Fruit fly (Drosophila melanogaster) whole organism, embryonic: ENCODE results near the gene Ubc4.

Source experiments
- Adf1 ChIP-seq: fragments of 200-800 bp; sonication (Bioruptor generic); IDR thresholded peaks from 2 replicates; pipeline ENCODE4 v1.3.6; 2022; ENCODE audit warnings: missing biosample characterization, missing genetic modification characterization
- Asciz ChIP-seq: fragments of 200-800 bp; sonication (Bioruptor generic); optimal IDR thresholded peaks from 2 replicates; lab custom pipeline; 2017; ENCODE audit warnings: missing biosample characterization, mild to moderate bottlenecking, missing genetic modification characterization, missing genetic modification reagents
- Atf6 ChIP-seq: fragments of 200-800 bp; sonication (Bioruptor generic); IDR thresholded peaks from 2 replicates; pipeline ENCODE4 v1.3.6; 2022; ENCODE audit warnings: missing biosample characterization, missing genetic modification characterization
- CG11560 ChIP-seq: fragments of 200-800 bp; sonication (Bioruptor generic); IDR thresholded peaks from 3 replicates; pipeline ENCODE4 v1.3.6; 2022; ENCODE audit warnings: missing biosample characterization, missing genetic modification characterization
- CG12155 ChIP-seq: fragments of 200-800 bp; sonication (Bioruptor generic); optimal IDR thresholded peaks from 3 replicates; lab custom pipeline; 2016; ENCODE audit warnings: missing biosample characterization, missing genetic modification characterization
- CG12236 ChIP-seq: fragments of 200-800 bp; sonication (Bioruptor generic); optimal IDR thresholded peaks from 2 replicates; lab custom pipeline; 2016; ENCODE audit warnings: missing biosample characterization, missing genetic modification characterization
- CG5180 ChIP-seq: fragments of 200-800 bp; sonication (Bioruptor generic); optimal IDR thresholded peaks from 3 replicates; lab custom pipeline; 2017; ENCODE audit warnings: missing biosample characterization, missing genetic modification characterization, mild to moderate bottlenecking, moderate library complexity, missing genetic modification reagents
- CG5245 ChIP-seq: fragments of 200-800 bp; sonication (Bioruptor generic); optimal IDR thresholded peaks from 3 replicates; lab custom pipeline; 2016; ENCODE audit warnings: missing biosample characterization, missing genetic modification characterization
- CG6854 ChIP-seq: fragments of 200-800 bp; sonication (Bioruptor generic); optimal IDR thresholded peaks from 3 replicates; lab custom pipeline; 2017; ENCODE audit warnings: missing biosample characterization, mild to moderate bottlenecking, missing genetic modification characterization
- CG8478 ChIP-seq: fragments of >200 bp; optimal IDR thresholded peaks from 2 replicates; lab custom pipeline; 2018
- Dbx ChIP-seq: fragments of 200-800 bp; sonication (Bioruptor generic); IDR thresholded peaks from 3 replicates; pipeline ENCODE4 v1.3.6; 2022; ENCODE audit warnings: missing biosample characterization, missing genetic modification characterization
- Dref ChIP-seq: fragments of 200-800 bp; sonication (Bioruptor generic); IDR thresholded peaks from 2 replicates; pipeline ENCODE4 v1.3.6; 2022; ENCODE audit warnings: missing biosample characterization, missing genetic modification characterization
- H2.0 ChIP-seq: fragments of 200-800 bp; sonication (Bioruptor generic); IDR thresholded peaks from 2 replicates; pipeline ENCODE4 v1.3.6; 2022; ENCODE audit warnings: missing biosample characterization, missing genetic modification characterization
- HmgZ ChIP-seq: fragments of 200-800 bp; sonication (Bioruptor generic); optimal IDR thresholded peaks from 2 replicates; lab custom pipeline; 2018; ENCODE audit warnings: missing biosample characterization, mild to moderate bottlenecking, missing genetic modification characterization
- Hsf ChIP-seq: fragments of 200-800 bp; sonication (Bioruptor generic); optimal IDR thresholded peaks from 3 replicates; lab custom pipeline; 2016; ENCODE audit warnings: missing biosample characterization, missing genetic modification characterization
- Lpt ChIP-seq: fragments of >200 bp; optimal IDR thresholded peaks from 2 replicates; lab custom pipeline; 2018; ENCODE audit warnings: missing biosample characterization, missing genetic modification characterization
- MTF-1 ChIP-seq: fragments of 200-800 bp; sonication (Bioruptor generic); optimal IDR thresholded peaks from 2 replicates; lab custom pipeline; 2018; ENCODE audit warnings: missing biosample characterization, mild to moderate bottlenecking, missing genetic modification characterization, borderline replicate concordance
- NC2α ChIP-seq: fragments of 200-800 bp; sonication (Bioruptor generic); optimal IDR thresholded peaks from 2 replicates; lab custom pipeline; 2016; ENCODE audit warnings: missing biosample characterization, missing genetic modification characterization
- Sox100B ChIP-seq: fragments of 200-800 bp; sonication (Bioruptor generic); optimal IDR thresholded peaks from 3 replicates; lab custom pipeline; 2018; ENCODE audit warnings: missing biosample characterization, mild to moderate bottlenecking, missing genetic modification characterization
- TFAM ChIP-seq: fragments of 200-800 bp; sonication (Bioruptor generic); optimal IDR thresholded peaks from 2 replicates; lab custom pipeline; 2017; ENCODE audit warnings: missing biosample characterization, missing genetic modification characterization, inconsistent platforms
- amos ChIP-seq: fragments of 200-800 bp; sonication (Bioruptor generic); IDR thresholded peaks from 2 replicates; pipeline ENCODE4 v1.3.6; 2022; ENCODE audit warnings: missing biosample characterization, missing genetic modification characterization; ENCODE audit not compliant: partially characterized antibody
- aop ChIP-seq: fragments of 200-800 bp; sonication (Bioruptor generic); IDR thresholded peaks from 2 replicates; pipeline ENCODE4 v1.3.6; 2022; ENCODE audit warnings: missing biosample characterization, missing genetic modification characterization
- ap ChIP-seq: fragments of 200-800 bp; sonication (Bioruptor generic); IDR thresholded peaks from 2 replicates; pipeline ENCODE4 v1.3.6; 2022; ENCODE audit warnings: missing biosample characterization, missing genetic modification characterization
- ase ChIP-seq: fragments of 200-800 bp; sonication (Bioruptor generic); IDR thresholded peaks from 3 replicates; pipeline ENCODE4 v1.3.6; 2022; ENCODE audit warnings: missing biosample characterization, missing genetic modification characterization
- btn ChIP-seq: fragments of 200-800 bp; sonication (Bioruptor generic); optimal IDR thresholded peaks from 2 replicates; lab custom pipeline; 2016; ENCODE audit warnings: missing biosample characterization, missing genetic modification characterization
- cas ChIP-seq: fragments of 200-800 bp; sonication (Bioruptor generic); IDR thresholded peaks from 2 replicates; pipeline ENCODE4 v1.3.6; 2022; ENCODE audit warnings: missing biosample characterization, missing genetic modification characterization
- cato ChIP-seq: fragments of 200-800 bp; sonication (Bioruptor generic); optimal IDR thresholded peaks from 2 replicates; lab custom pipeline; 2016; ENCODE audit warnings: missing biosample characterization, missing genetic modification characterization, borderline replicate concordance
- crc ChIP-seq: fragments of 200-800 bp; sonication (Bioruptor generic); optimal IDR thresholded peaks from 2 replicates; lab custom pipeline; 2016; ENCODE audit warnings: missing biosample characterization, missing genetic modification characterization
- da ChIP-seq: fragments of 200-800 bp; sonication (Bioruptor generic); optimal IDR thresholded peaks from 2 replicates; lab custom pipeline; 2016; ENCODE audit warnings: missing biosample characterization, missing genetic modification characterization
- dan ChIP-seq: fragments of 200-800 bp; sonication (Bioruptor generic); IDR thresholded peaks from 2 replicates; pipeline ENCODE4 v1.3.6; 2022; ENCODE audit warnings: missing biosample characterization, missing genetic modification characterization
- danr ChIP-seq: fragments of 200-800 bp; sonication (Bioruptor generic); IDR thresholded peaks from 2 replicates; pipeline ENCODE4 v1.3.6; 2022; ENCODE audit warnings: missing biosample characterization, missing genetic modification characterization
- ftz-f1 ChIP-seq: fragments of 200-800 bp; sonication (Bioruptor generic); optimal IDR thresholded peaks from 2 replicates; lab custom pipeline; 2016; ENCODE audit warnings: missing biosample characterization, missing genetic modification characterization
- gcm ChIP-seq: fragments of 200-800 bp; sonication (Bioruptor generic); optimal IDR thresholded peaks from 2 replicates; lab custom pipeline; 2019; ENCODE audit warnings: missing biosample characterization, mild to moderate bottlenecking, missing genetic modification characterization, moderate library complexity
- gcm2 ChIP-seq: fragments of 200-800 bp; sonication (Bioruptor generic); optimal IDR thresholded peaks from 2 replicates; lab custom pipeline; 2016; ENCODE audit warnings: missing biosample characterization, missing genetic modification characterization
- grn ChIP-seq: fragments of 200-800 bp; sonication (Bioruptor generic); optimal IDR thresholded peaks from 3 replicates; lab custom pipeline; 2017; ENCODE audit warnings: missing biosample characterization, missing genetic modification characterization
- gsb-n ChIP-seq: fragments of 200-800 bp; sonication (Bioruptor generic); optimal IDR thresholded peaks from 3 replicates; lab custom pipeline; 2018; ENCODE audit warnings: missing biosample characterization, mild to moderate bottlenecking, missing genetic modification characterization
- ken ChIP-seq: fragments of 200-800 bp; sonication (Bioruptor generic); IDR thresholded peaks from 3 replicates; pipeline ENCODE4 v1.3.6; 2022; ENCODE audit warnings: missing biosample characterization, missing genetic modification characterization
- lola ChIP-seq, 3 experiments: fragments of >200 bp in 2 of 3; fragments of 200-800 bp in 1 of 3; sonication (Bioruptor generic) in 1 of 3; optimal IDR thresholded peaks; 2 replicates each; lab custom pipeline; 2017 to 2019; ENCODE audit warnings: missing biosample characterization in 3 of 3, missing genetic modification characterization in 3 of 3, mild to moderate bottlenecking in 1 of 3, moderate library complexity in 1 of 3
- onecut ChIP-seq: fragments of 200-800 bp; sonication (Bioruptor generic); IDR thresholded peaks from 2 replicates; pipeline ENCODE4 v1.3.6; 2022; ENCODE audit warnings: missing biosample characterization, missing genetic modification characterization
- pb ChIP-seq: fragments of 200-800 bp; sonication (Bioruptor generic); optimal IDR thresholded peaks from 3 replicates; lab custom pipeline; 2016; ENCODE audit warnings: missing biosample characterization, missing genetic modification characterization
- pfk ChIP-seq: fragments of 200-800 bp; sonication (Bioruptor generic); optimal IDR thresholded peaks from 2 replicates; lab custom pipeline; 2018; ENCODE audit warnings: missing biosample characterization, mild to moderate bottlenecking, missing genetic modification characterization, moderate library complexity
- pnt ChIP-seq: fragments of 200-800 bp; sonication (Bioruptor generic); optimal IDR thresholded peaks from 3 replicates; lab custom pipeline; 2016; ENCODE audit warnings: missing biosample characterization, missing genetic modification characterization
- rib ChIP-seq: fragments of 200-800 bp; sonication (Bioruptor generic); IDR thresholded peaks from 2 replicates; pipeline ENCODE4 v1.3.6; 2022; ENCODE audit warnings: missing biosample characterization, missing genetic modification characterization
- run ChIP-seq: fragments of 200-800 bp; sonication (Bioruptor generic); optimal IDR thresholded peaks from 3 replicates; lab custom pipeline; 2018; ENCODE audit warnings: missing biosample characterization, mild to moderate bottlenecking, missing genetic modification characterization
- so ChIP-seq: fragments of 200-800 bp; sonication (Bioruptor generic); IDR thresholded peaks from 3 replicates; pipeline ENCODE4 v1.3.6; 2022; ENCODE audit warnings: missing biosample characterization, missing genetic modification characterization
- sqz ChIP-seq: fragments of 200-800 bp; sonication (Bioruptor generic); optimal IDR thresholded peaks from 3 replicates; lab custom pipeline; 2018; ENCODE audit warnings: missing biosample characterization, mild to moderate bottlenecking, missing genetic modification characterization
- tgo ChIP-seq: fragments of 200-800 bp; sonication (Bioruptor generic); IDR thresholded peaks from 3 replicates; pipeline ENCODE4 v1.3.6; 2022; ENCODE audit warnings: missing biosample characterization, missing genetic modification characterization
- trem ChIP-seq: fragments of 200-800 bp; optimal IDR thresholded peaks from 3 replicates; lab custom pipeline; 2019; ENCODE audit warnings: missing biosample characterization, mild to moderate bottlenecking, missing genetic modification characterization, moderate library complexity
- tup ChIP-seq: fragments of 200-800 bp; sonication (Bioruptor generic); optimal IDR thresholded peaks from 2 replicates; lab custom pipeline; 2016; ENCODE audit warnings: missing biosample characterization, mild to moderate bottlenecking, missing genetic modification characterization, moderate library complexity
- vnd ChIP-seq: fragments of 200-800 bp; sonication (Bioruptor generic); IDR thresholded peaks from 3 replicates; pipeline ENCODE4 v1.3.6; 2022; ENCODE audit warnings: missing biosample characterization, missing genetic modification characterization; ENCODE audit not compliant: partially characterized antibody

Gene Ubc4

dm6 chr3L:9696650-9697526 lies 1.2 kb upstream of the Ubc4 start, which contains the start of gene Prps (continued):
- TF ChIP-seq amos (GFP tag; lab: Robert Waterston, UW) (no peak), pnt (GFP tag; lab: Kevin White, UChicago) (peak; percentile 74), lola (GFP tag; optimal IDR thresholded peaks at IDR 0.05; lab: Kevin White, UChicago) (peak in 1 of 3 experiments; percentile 27), ap (peak; percentile 51; the same call in 1 of the 2 replicates), Sox100B (GFP tag; lab: Kevin White, UChicago) (peak; percentile 44), cato (no peak), Lpt (no peak), Dref (GFP tag; lab: Robert Waterston, UW) (peak; percentile 24; the same call in 1 of the 2 replicates), run (tag; lab: Kevin White, UChicago) (peak; percentile 59), danr (GFP tag; lab: Robert Waterston, UW) (no peak), HmgZ (tag; lab: Kevin White, UChicago) (peak; percentile 79), cas (GFP tag; lab: Robert Waterston, UW) (peak; percentile 53; the same call in 1 of the 2 replicates), TFAM (GFP tag; lab: Kevin White, UChicago) (no peak), ken (GFP tag; lab: Robert Waterston, UW) (peak; percentile 83), CG12236 (GFP tag; lab: Kevin White, UChicago) (peak; percentile 68), tup (GFP tag; lab: Kevin White, UChicago) (no peak), pfk (GFP tag; lab: Kevin White, UChicago) (no peak), btn (peak; percentile 65), so (GFP tag; lab: Robert Waterston, UW) (peak; percentile 81), CG5180 (GFP tag; lab: Kevin White, UChicago) (peak; percentile 25), aop (GFP tag; lab: Robert Waterston, UW) (no peak), Hsf (GFP tag; lab: Kevin White, UChicago) (peak; percentile 59), CG5245 (peak; percentile 56), onecut (GFP tag; lab: Robert Waterston, UW) (peak; percentile 79), CG8478 (lab: Kevin White, UChicago) (no peak), CG6854 (GFP tag; lab: Kevin White, UChicago) (peak; percentile 84), pb (GFP tag; lab: Kevin White, UChicago) (peak; percentile 80), ase (GFP tag; lab: Robert Waterston, UW) (peak; percentile 70; the same call in 2 of the 3 replicates), CG11560 (tag; lab: Robert Waterston, UW) (peak; percentile 43; the same call in 1 of the 3 replicates), NC2α (GFP tag; lab: Kevin White, UChicago) (peak; percentile 37), Atf6 (GFP tag; lab: Robert Waterston, UW) (peak; percentile 73), Asciz (GFP tag; lab: Kevin White, UChicago) (peak; percentile 59), Adf1 (GFP tag; lab: Robert Waterston, UW) (peak; percentile 52; the same call in 1 of the 2 replicates), gsb-n (tag; lab: Kevin White, UChicago) (peak; percentile 41), da (GFP tag; lab: Kevin White, UChicago) (peak; percentile 46), gcm (GFP tag; lab: Kevin White, UChicago) (peak; percentile 82), grn (GFP tag; lab: Kevin White, UChicago) (peak; percentile 52), sqz (GFP tag; lab: Kevin White, UChicago) (peak; percentile 15), MTF-1 (GFP tag; lab: Kevin White, UChicago) (peak; percentile 60), gcm2 (GFP tag; lab: Kevin White, UChicago) (peak; percentile 49), trem (peak; percentile 51), tgo (GFP tag; lab: Robert Waterston, UW) (peak; percentile 80), Dbx (GFP tag; lab: Robert Waterston, UW) (peak; percentile 82), dan (GFP tag; lab: Robert Waterston, UW) (no peak), vnd (GFP tag; lab: Robert Waterston, UW) (no peak), crc (GFP tag; lab: Kevin White, UChicago) (peak; percentile 67), H2.0 (GFP tag; lab: Robert Waterston, UW) (peak; percentile 79), CG12155 (GFP tag; lab: Kevin White, UChicago) (peak; percentile 59), rib (peak; percentile 65; the same call in 1 of the 2 replicates), ftz-f1 (GFP tag; lab: Kevin White, UChicago) (no peak)
